Worm (Caenorhabditis elegans): ENCODE data around the gene F43C11.6.

DNA sequence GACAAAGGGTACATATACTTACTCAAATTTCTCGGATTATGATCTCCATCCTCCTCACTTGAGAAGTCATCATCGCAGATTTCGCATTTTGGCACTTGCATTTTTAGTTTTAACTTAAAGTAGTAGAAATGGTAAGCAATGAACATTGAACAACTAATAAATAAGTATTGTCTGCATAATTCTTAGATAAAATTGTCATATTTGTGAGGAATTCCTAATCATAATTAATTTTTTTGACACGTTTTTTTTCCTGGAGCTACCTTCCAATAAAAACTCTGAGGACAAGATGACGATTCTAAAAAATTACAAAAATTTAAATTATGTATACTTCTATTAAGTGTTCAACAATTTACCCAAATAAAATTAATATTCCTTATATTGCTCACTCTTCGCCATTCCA lies 29.5 kb upstream of the F43C11.6 start, which contains the start of the genes trim-21 and B0281.1:
- TF ChIP-seq lir-3 (tag; optimal IDR thresholded peaks at IDR 0.05) (no peak), rbr-2 (tag; optimal IDR thresholded peaks at IDR 0.05) (no peak), pha-4 (GFP tag; IDR thresholded peaks at IDR 0.05) (no peak), pha-4 (tag; optimal IDR thresholded peaks at IDR 0.05) (no peak), snpc-4 (tag; optimal IDR thresholded peaks at IDR 0.05) (no peak)

Data from whole organism, L4 larva.